Fruit fly (Drosophila melanogaster) whole organism, wandering third instar larva: ENCODE results near the gene CG6481.

Experiments
- Abd-B ChIP-seq: fragments of >200 bp; optimal IDR thresholded peaks from 2 replicates; lab custom pipeline; 2017; ENCODE audit warnings: missing biosample characterization, missing genetic modification characterization
- CG32264 ChIP-seq: fragments of 200-800 bp; sonication (Bioruptor generic); optimal IDR thresholded peaks from 2 replicates; lab custom pipeline; 2016; ENCODE audit warnings: missing biosample characterization, missing genetic modification characterization
- CrebA ChIP-seq: fragments of 200-800 bp; sonication (Bioruptor generic); optimal IDR thresholded peaks from 2 replicates; lab custom pipeline; 2016; ENCODE audit warnings: missing biosample characterization, mild to moderate bottlenecking, missing genetic modification characterization, borderline replicate concordance
- Dfd ChIP-seq: fragments of >200 bp; optimal IDR thresholded peaks from 2 replicates; lab custom pipeline; 2017; ENCODE audit warnings: missing biosample characterization, missing genetic modification characterization
- HLH106 ChIP-seq: fragments of 200-800 bp; optimal IDR thresholded peaks from 3 replicates; lab custom pipeline; 2019; ENCODE audit warnings: missing biosample characterization, mild to moderate bottlenecking, missing genetic modification characterization, moderate library complexity
- Hnf4 ChIP-seq: fragments of 200-800 bp; sonication (Bioruptor generic); optimal IDR thresholded peaks from 2 replicates; lab custom pipeline; 2016; ENCODE audit warnings: missing biosample characterization, mild to moderate bottlenecking, missing genetic modification characterization
- Hr78 ChIP-seq: fragments of >200 bp; optimal IDR thresholded peaks from 2 replicates; lab custom pipeline; 2017; ENCODE audit warnings: missing biosample characterization, missing genetic modification characterization
- Hr83 ChIP-seq: fragments of 200-300 bp; sonication (Bioruptor generic); optimal IDR thresholded peaks from 2 replicates; lab custom pipeline; 2016; ENCODE audit warnings: missing biosample characterization, mild to moderate bottlenecking, missing genetic modification characterization, moderate library complexity; ENCODE audit not compliant: poor library complexity, severe bottlenecking
- Jra ChIP-seq: sonication (Bioruptor generic); optimal IDR thresholded peaks from 2 replicates; lab custom pipeline; 2016; ENCODE audit warnings: missing biosample characterization, missing genetic modification characterization
- Mio ChIP-seq: sonication (Bioruptor generic); optimal IDR thresholded peaks from 2 replicates; lab custom pipeline; 2016; ENCODE audit warnings: missing biosample characterization, missing genetic modification characterization
- Myc ChIP-seq: fragments of >200 bp; optimal IDR thresholded peaks from 2 replicates; lab custom pipeline; 2017
- N ChIP-seq: fragments of >200 bp; optimal IDR thresholded peaks from 2 replicates; lab custom pipeline; 2018; ENCODE audit warnings: missing biosample characterization, missing external identifiers, missing genetic modification characterization
- Rel ChIP-seq, 2 experiments: fragments of 200-800 bp; sonication (Bioruptor generic) in 1 of 2; optimal IDR thresholded peaks; 2 replicates in 1 of 2; 3 replicates in 1 of 2; lab custom pipeline; 2016 to 2019; ENCODE audit warnings: mild to moderate bottlenecking in 2 of 2, missing biosample characterization in 2 of 2, missing genetic modification characterization in 2 of 2, moderate library complexity in 1 of 2
- Sp1 ChIP-seq: fragments of 200-800 bp; sonication (Bioruptor generic); optimal IDR thresholded peaks from 3 replicates; lab custom pipeline; 2019; ENCODE audit warnings: missing biosample characterization, mild to moderate bottlenecking, missing genetic modification characterization, moderate library complexity
- Vsx2 ChIP-seq: fragments of 200-300, 225-300 bp; sonication (Bioruptor generic); optimal IDR thresholded peaks from 2 replicates; lab custom pipeline; 2018; ENCODE audit warnings: missing biosample characterization, missing genetic modification characterization; ENCODE audit not compliant: partially characterized antibody
- br ChIP-seq: fragments of 200-800 bp; sonication (Bioruptor generic); optimal IDR thresholded peaks from 2 replicates; lab custom pipeline; 2016; ENCODE audit warnings: missing biosample characterization, missing genetic modification characterization
- brk ChIP-seq: fragments of 200-800 bp; sonication (Bioruptor generic); optimal IDR thresholded peaks from 2 replicates; lab custom pipeline; 2016; ENCODE audit warnings: missing biosample characterization, mild to moderate bottlenecking, missing genetic modification characterization
- dl ChIP-seq, 2 experiments: fragments of 175-275, 200-275 bp in 1 of 2; fragments of 200-275 bp in 1 of 2; sonication (Bioruptor generic); optimal IDR thresholded peaks; lab custom pipeline; 2018; ENCODE audit warnings: mild to moderate bottlenecking in 2 of 2, missing biosample characterization in 2 of 2, missing genetic modification characterization in 2 of 2, moderate library complexity in 2 of 2; ENCODE audit not compliant: partially characterized antibody in 2 of 2, insufficient read depth in 1 of 2
- dmrt93B ChIP-seq: fragments of 200-800 bp; sonication (Bioruptor generic); optimal IDR thresholded peaks from 2 replicates; lab custom pipeline; 2018; ENCODE audit warnings: missing biosample characterization, mild to moderate bottlenecking, missing genetic modification characterization
- dsf ChIP-seq: sonication (Bioruptor generic); optimal IDR thresholded peaks from 2 replicates; lab custom pipeline; 2016; ENCODE audit warnings: missing biosample characterization, missing genetic modification characterization, borderline replicate concordance
- ey ChIP-seq: fragments of 200-800 bp; sonication (Bioruptor generic); optimal IDR thresholded peaks from 2 replicates; lab custom pipeline; 2016; ENCODE audit warnings: missing biosample characterization, missing genetic modification characterization
- foxo ChIP-seq, 2 experiments: fragments of 200-800 bp; sonication (Bioruptor generic); optimal IDR thresholded peaks; 2 replicates in 1 of 2; 3 replicates in 1 of 2; lab custom pipeline; 2016 to 2017; ENCODE audit warnings: missing biosample characterization in 2 of 2, missing genetic modification characterization in 2 of 2
- fru ChIP-seq: fragments of 200-800 bp; sonication (Bioruptor generic); optimal IDR thresholded peaks from 3 replicates; lab custom pipeline; 2016; ENCODE audit warnings: missing biosample characterization, mild to moderate bottlenecking, missing genetic modification characterization
- h ChIP-seq: fragments of 200-800 bp; sonication (Bioruptor generic); optimal IDR thresholded peaks from 3 replicates; lab custom pipeline; 2016; ENCODE audit warnings: missing biosample characterization, mild to moderate bottlenecking, missing genetic modification characterization
- jim ChIP-seq: fragments of 175-275, 200-325 bp; sonication (Bioruptor generic); optimal IDR thresholded peaks from 2 replicates; lab custom pipeline; 2016; ENCODE audit warnings: missing biosample characterization, mild to moderate bottlenecking, missing genetic modification characterization
- pan ChIP-seq: fragments of >200 bp; optimal IDR thresholded peaks from 2 replicates; lab custom pipeline; 2017
- psq ChIP-seq: fragments of 200-800 bp; sonication (Bioruptor generic); optimal IDR thresholded peaks from 3 replicates; lab custom pipeline; 2017; ENCODE audit warnings: missing biosample characterization, mild to moderate bottlenecking, missing genetic modification characterization, moderate library complexity
- rgr ChIP-seq: fragments of 200-800 bp; sonication (Bioruptor generic); optimal IDR thresholded peaks from 3 replicates; lab custom pipeline; 2016; ENCODE audit warnings: missing biosample characterization, mild to moderate bottlenecking, missing genetic modification characterization
- sage ChIP-seq: fragments of 200-800 bp; sonication (Bioruptor generic); optimal IDR thresholded peaks from 2 replicates; lab custom pipeline; 2016; ENCODE audit warnings: missing biosample characterization, mild to moderate bottlenecking, missing genetic modification characterization
- sv ChIP-seq: fragments of 200-800 bp; sonication (Bioruptor generic); optimal IDR thresholded peaks from 3 replicates; lab custom pipeline; 2016; ENCODE audit warnings: missing biosample characterization, missing genetic modification characterization
- tai ChIP-seq: sonication (Bioruptor generic); optimal IDR thresholded peaks from 2 replicates; lab custom pipeline; 2016; ENCODE audit warnings: missing biosample characterization, missing genetic modification characterization
- usp ChIP-seq: fragments of >200 bp; optimal IDR thresholded peaks from 2 replicates; lab custom pipeline; 2017; ENCODE audit warnings: missing biosample characterization, missing genetic modification characterization
- woc ChIP-seq: sonication (Bioruptor generic); optimal IDR thresholded peaks from 2 replicates; lab custom pipeline; 2016; ENCODE audit warnings: missing biosample characterization, mild to moderate bottlenecking, missing genetic modification characterization

Gene CG6481

DNA sequence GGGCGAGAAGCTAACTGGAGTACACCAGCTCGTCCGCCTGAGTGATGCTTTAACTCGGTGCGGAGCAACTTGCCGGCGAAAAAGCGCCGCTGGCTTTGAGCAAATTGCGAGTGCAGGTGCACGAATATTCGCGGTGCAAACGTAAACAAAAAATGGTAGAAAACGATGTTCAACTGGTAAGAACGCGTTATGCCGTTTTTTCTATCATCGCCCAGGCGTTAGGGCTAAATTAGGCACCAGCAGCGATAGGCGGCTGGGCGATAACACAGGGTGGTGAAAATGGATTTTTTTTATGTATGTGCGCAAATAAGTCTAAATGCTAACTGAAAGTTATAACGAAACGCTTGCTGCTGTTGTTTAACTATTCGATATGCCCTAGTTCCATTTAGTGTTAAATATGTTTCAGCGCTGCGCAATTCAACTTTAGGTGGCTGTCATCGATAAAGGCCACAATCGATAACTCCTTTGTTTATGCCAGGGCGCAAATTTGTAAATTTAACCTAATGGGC, 22.5 kb downstream of the CG6481 start, which contains the start of the genes Pgant7 and Xrcc2:
Gene Pgant7, minus strand, starts transcription at position 308 of the 509 bp plus-strand sequence.
Gene Xrcc2, plus strand, starts transcription at position 449 of the 509 bp plus-strand sequence.
- TF ChIP-seq CrebA (GFP tag; lab: Kevin White, UChicago): no peak
- TF ChIP-seq Myc (lab: Kevin White, UChicago): peak; percentile 28
- TF ChIP-seq Sp1 (GFP tag; lab: Kevin White, UChicago): peak; percentile 1
- TF ChIP-seq, all 38 proteins: peak for 2

DNA sequence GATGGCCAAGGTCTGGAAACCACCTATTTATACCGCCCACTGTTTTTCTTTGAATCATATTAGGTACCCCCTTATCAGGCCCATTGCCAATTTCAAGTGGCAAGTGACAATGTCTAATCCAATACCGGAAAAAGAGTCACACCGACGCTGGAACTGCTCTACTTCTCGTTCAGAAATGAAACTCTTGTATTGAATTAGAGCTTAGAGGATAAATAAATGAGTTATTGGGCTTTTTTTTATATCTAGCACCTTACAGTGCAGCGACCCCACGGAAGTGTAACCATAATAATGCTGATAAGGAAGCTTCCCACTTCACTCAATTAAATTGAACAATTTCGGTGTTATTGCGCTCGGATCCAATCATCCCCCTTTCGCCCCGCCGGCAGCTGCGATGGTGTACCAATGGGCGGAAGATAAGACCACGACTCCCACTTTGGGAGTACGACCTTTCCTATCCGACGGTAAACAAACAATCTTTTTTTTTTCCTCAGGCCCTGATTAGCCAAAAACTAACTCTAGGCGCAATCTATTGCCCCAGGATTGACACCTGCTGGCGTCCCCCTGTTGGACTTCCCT, 28.0 kb downstream of the CG6481 start, which contains the start of gene CG15043:
Gene CG15043, minus strand, starts transcription at position 4 of the 576 bp plus-strand sequence.
- no peak for TF ChIP-seq woc (GFP tag; lab: Kevin White, UChicago)
- no peak for TF ChIP-seq Vsx2 (GFP tag; lab: Kevin White, UChicago)
- TF ChIP-seq Abd-B (GFP tag; lab: Kevin White, UChicago): no peak
- no peak for TF ChIP-seq sage
- no peak for TF ChIP-seq tai
- no peak for TF ChIP-seq psq (GFP tag; lab: Kevin White, UChicago)
- peak; percentile 12 for TF ChIP-seq Sp1 (GFP tag; lab: Kevin White, UChicago)
- TF ChIP-seq Hr78: no peak
- TF ChIP-seq usp: no peak
- TF ChIP-seq Dfd (GFP tag; lab: Kevin White, UChicago): no peak
- TF ChIP-seq dsf: no peak
- peak; percentile 56 for TF ChIP-seq rgr (GFP tag; lab: Kevin White, UChicago)
- TF ChIP-seq brk (GFP tag; lab: Kevin White, UChicago): no peak
- TF ChIP-seq Hr83 (GFP tag; lab: Kevin White, UChicago): no peak
- TF ChIP-seq CG32264 (GFP tag; lab: Kevin White, UChicago): no peak
- TF ChIP-seq Rel (GFP tag; optimal IDR thresholded peaks at IDR 0.05; lab: Kevin White, UChicago): no peak
- TF ChIP-seq Rel (tag; optimal IDR thresholded peaks at IDR 0.05; lab: Kevin White, UChicago): no peak
- no peak for TF ChIP-seq Hnf4 (GFP tag; lab: Kevin White, UChicago)
- TF ChIP-seq foxo (GFP tag; optimal IDR thresholded peaks at IDR 0.05; lab: Kevin White, UChicago): peak in 1 of 2 experiments; percentile 76
- no peak for TF ChIP-seq sv (GFP tag; lab: Kevin White, UChicago)
- TF ChIP-seq N (GFP tag; lab: Kevin White, UChicago): no peak
- peak; percentile 57 for TF ChIP-seq ey (GFP tag; lab: Kevin White, UChicago)
- no peak for TF ChIP-seq Myc (lab: Kevin White, UChicago)
- no peak for TF ChIP-seq br (GFP tag; lab: Kevin White, UChicago)
- no peak for TF ChIP-seq jim (GFP tag; lab: Kevin White, UChicago)
- TF ChIP-seq fru: peak; percentile 69
- TF ChIP-seq h (GFP tag; lab: Kevin White, UChicago): peak; percentile 76
- TF ChIP-seq Mio (GFP tag; lab: Kevin White, UChicago): no peak
- TF ChIP-seq Jra (GFP tag; lab: Kevin White, UChicago): no peak
- TF ChIP-seq dl (GFP tag; optimal IDR thresholded peaks at IDR 0.05; lab: Kevin White, UChicago; ENCODE audit: insufficient read depth in 1 of 2, partially characterized antibody in 2 of 2): no peak
- TF ChIP-seq pan: no peak
- TF ChIP-seq dmrt93B (GFP tag; lab: Kevin White, UChicago): no peak
- peak; percentile 44 for TF ChIP-seq HLH106 (tag; lab: Kevin White, UChicago)
- no peak for TF ChIP-seq CrebA (GFP tag; lab: Kevin White, UChicago)

DNA sequence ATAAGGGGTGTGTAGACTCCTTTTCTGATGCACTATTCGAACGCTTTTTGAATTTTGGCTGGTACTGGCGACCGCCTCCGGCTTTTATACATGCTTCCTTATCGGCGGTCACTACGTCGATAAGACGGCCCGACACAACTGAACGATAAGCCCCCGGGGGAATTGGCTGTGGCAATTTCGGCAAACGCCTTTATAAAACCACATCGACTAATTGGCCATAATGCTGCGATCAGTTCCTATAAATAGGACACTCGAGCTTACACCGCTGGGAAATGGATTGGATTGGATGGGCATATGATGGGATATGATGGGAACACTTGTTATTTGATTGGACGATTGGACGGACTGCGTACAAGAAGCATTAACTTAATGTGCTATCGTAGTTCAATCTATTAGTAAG, 30.3 kb downstream of the CG6481 start, which contains the start of gene CG15044:
Gene CG15044, minus strand, starts transcription at position 66 of the 400 bp plus-strand sequence.
- TF ChIP-seq jim (GFP tag; lab: Kevin White, UChicago) (no peak), Jra (GFP tag; lab: Kevin White, UChicago) (no peak), Rel (GFP tag; optimal IDR thresholded peaks at IDR 0.05; lab: Kevin White, UChicago) (no peak), Rel (tag; optimal IDR thresholded peaks at IDR 0.05; lab: Kevin White, UChicago) (peak; percentile 8), Vsx2 (GFP tag; lab: Kevin White, UChicago) (peak; percentile 63), Sp1 (GFP tag; lab: Kevin White, UChicago) (no peak)
